Worm (Caenorhabditis elegans) whole organism, mixed stage, embryonic: ENCODE measurements around the gene oac-4.

ENCODE experiments used
- ceh-43 ChIP-seq: fragments of 200-800 bp; sonication (Bioruptor generic); optimal IDR thresholded peaks from 2 replicates; lab custom pipeline; 2018; ENCODE audit warnings: mild to moderate bottlenecking, missing genetic modification characterization, moderate library complexity, missing compliant biosample characterization
- flh-1 ChIP-seq: fragments of 200-800 bp; sonication (Bioruptor generic); optimal IDR thresholded peaks from 2 replicates; lab custom pipeline; 2018; ENCODE audit warnings: mild to moderate bottlenecking, missing genetic modification characterization, moderate library complexity, missing compliant biosample characterization
- lsy-2 ChIP-seq: fragments of 150-350 bp; optimal IDR thresholded peaks from 2 replicates; lab custom pipeline; 2014; ENCODE audit warnings: missing biosample characterization, missing genetic modification characterization
- nhr-12 ChIP-seq: fragments of 150-350 bp; optimal IDR thresholded peaks from 2 replicates; lab custom pipeline; 2014; ENCODE audit warnings: missing biosample characterization, missing genetic modification characterization
- nhr-2 ChIP-seq: fragments of 150-350 bp; optimal IDR thresholded peaks from 2 replicates; lab custom pipeline; 2014; ENCODE audit warnings: missing biosample characterization, missing genetic modification characterization
- pha-4 ChIP-seq: fragments of 150-350 bp; optimal IDR thresholded peaks from 2 replicates; lab custom pipeline; 2018; ENCODE audit warnings: missing biosample characterization, missing genetic modification reagents, missing genetic modification characterization
- sem-2 ChIP-seq: fragments of 200-800 bp; sonication (Bioruptor generic); optimal IDR thresholded peaks from 2 replicates; lab custom pipeline; 2018; ENCODE audit warnings: mild to moderate bottlenecking, missing genetic modification characterization, missing compliant biosample characterization
- snpc-4 ChIP-seq: fragments of 150-350 bp; optimal IDR thresholded peaks from 2 replicates; lab custom pipeline; 2014; ENCODE audit warnings: missing biosample characterization, missing genetic modification characterization
- unc-120 ChIP-seq: sonication (generic microtip); optimal IDR thresholded peaks from 2 replicates; lab custom pipeline; 2017; ENCODE audit warnings: missing genetic modification characterization, missing compliant biosample characterization; ENCODE audit not compliant: poor library complexity, severe bottlenecking
- unc-39 ChIP-seq: fragments of 150-350 bp; optimal IDR thresholded peaks from 2 replicates; lab custom pipeline; 2014; ENCODE audit warnings: missing biosample characterization, missing genetic modification characterization

DNA sequence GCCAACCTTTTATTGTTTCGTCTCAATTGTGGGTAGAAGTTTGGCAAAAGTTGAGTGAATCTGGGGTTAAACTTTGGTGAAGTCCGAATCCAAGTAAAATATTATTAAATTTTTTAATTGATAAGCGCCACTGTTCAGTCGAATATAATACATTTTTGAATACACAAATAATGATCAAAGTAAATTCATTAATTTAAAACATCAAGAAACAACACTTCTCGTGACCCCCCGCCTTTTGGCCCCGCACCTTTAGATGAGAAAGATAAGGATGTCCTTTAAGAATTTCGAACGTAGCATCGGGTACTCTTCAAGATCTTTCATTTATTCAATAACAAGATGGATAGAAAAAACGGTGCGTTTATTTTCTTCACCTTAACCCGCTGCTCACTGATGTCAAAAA lies 16.8 kb upstream of the oac-4 start, which contains the start of gene nhr-257:
- TF ChIP-seq lsy-2 (tag; lab: Kevin White, UChicago) (no peak), pha-4 (tag; lab: Kevin White, UChicago) (no peak), unc-120 (no peak), snpc-4 (tag; lab: Kevin White, UChicago) (no peak), nhr-2 (tag; lab: Kevin White, UChicago) (no peak), ceh-43 (GFP tag; lab: Kevin White, UChicago) (no peak), unc-39 (tag; lab: Kevin White, UChicago) (no peak), nhr-12 (tag; lab: Kevin White, UChicago) (no peak), sem-2 (GFP tag; lab: Kevin White, UChicago) (no peak), flh-1 (no peak)
